Fruit fly (Drosophila melanogaster): ENCODE results near the gene CG42816.
A peak's percentile ranks its signal among the peaks of the same experiment; 100 is the strongest.

CG42816 gene

dm6 chr3L:17802107-17802506 lies 4.7 kb upstream of the CG42816 start, which contains the start of gene NUCB1 (continued):
- TF ChIP-seq BEAF-32 (GFP tag; optimal IDR thresholded peaks at IDR 0.05) = peak; percentile 45
- peak; percentile 70 for TF ChIP-seq CG2120 (GFP tag; optimal IDR thresholded peaks at IDR 0.05)
- TF ChIP-seq vnd (GFP tag; IDR thresholded peaks at IDR 0.05; ENCODE audit: partially characterized antibody) = no peak
- TF ChIP-seq Spps (tag; optimal IDR thresholded peaks at IDR 0.05) = peak; percentile 21
- TF ChIP-seq lab (GFP tag; optimal IDR thresholded peaks at IDR 0.05) = no peak
- peak; percentile 79 for TF ChIP-seq CG17186 (GFP tag; optimal IDR thresholded peaks at IDR 0.05)
- no peak for TF ChIP-seq Neu2 (GFP tag; optimal IDR thresholded peaks at IDR 0.05; ENCODE audit: borderline replicate concordance)
- peak; percentile 56 for TF ChIP-seq CG2116 (GFP tag; optimal IDR thresholded peaks at IDR 0.05)
- TF ChIP-seq CG3065 (GFP tag; optimal IDR thresholded peaks at IDR 0.05) = peak; percentile 18
- peak; percentile 47 for TF ChIP-seq CoRest (tag; optimal IDR thresholded peaks at IDR 0.05)
- no peak for TF ChIP-seq CG13296 (GFP tag; optimal IDR thresholded peaks at IDR 0.05)
- peak; percentile 68 for TF ChIP-seq Rfx (GFP tag; IDR thresholded peaks at IDR 0.05)
- TF ChIP-seq CG17568 (GFP tag; optimal IDR thresholded peaks at IDR 0.05) = no peak
- peak; percentile 80 for TF ChIP-seq CG3847 (GFP tag; IDR thresholded peaks at IDR 0.05)
- TF ChIP-seq CG8944 (GFP tag; optimal IDR thresholded peaks at IDR 0.05) = peak; percentile 33
- TF ChIP-seq CG8089 (GFP tag; optimal IDR thresholded peaks at IDR 0.05) = peak; percentile 7
- peak; percentile 20 for TF ChIP-seq CG1602 (GFP tag; optimal IDR thresholded peaks at IDR 0.05)
- TF ChIP-seq CG13287 (GFP tag; IDR thresholded peaks at IDR 0.05; ENCODE audit: partially characterized antibody) = peak; percentile 56; the same call in 1 of the 2 replicates
- peak; percentile 69 for TF ChIP-seq Jarid2 (GFP tag; optimal IDR thresholded peaks at IDR 0.05)
- peak; percentile 79 for TF ChIP-seq sens (GFP tag)
- peak; percentile 95 for TF ChIP-seq CG10267 (tag; optimal IDR thresholded peaks at IDR 0.05)
- TF ChIP-seq zen (tag; optimal IDR thresholded peaks at IDR 0.05) = peak; percentile 46
- TF ChIP-seq D19A (tag; optimal IDR thresholded peaks at IDR 0.05) = no peak
- TF ChIP-seq Sin3A (optimal IDR thresholded peaks at IDR 0.05) = peak; percentile 11
- TF ChIP-seq sob (GFP tag; IDR thresholded peaks at IDR 0.05) = peak; percentile 68
- 0 out of 2 replicates have a peak, but pooled peaks have one; percentile 2 for TF ChIP-seq Scr (GFP tag; IDR thresholded peaks at IDR 0.05; ENCODE audit: partially characterized antibody)
- TF ChIP-seq crp (GFP tag; optimal IDR thresholded peaks at IDR 0.05) = peak in 1 of 2 experiments; percentile 87
- no peak for TF ChIP-seq CG17385 (GFP tag; optimal IDR thresholded peaks at IDR 0.05)
- TF ChIP-seq Abd-B (GFP tag; optimal IDR thresholded peaks at IDR 0.05) = peak; percentile 62
- TF ChIP-seq CG16863 (GFP tag; optimal IDR thresholded peaks at IDR 0.05) = peak; percentile 11
- peak; percentile 54 for TF ChIP-seq dm (GFP tag; optimal IDR thresholded peaks at IDR 0.05)
- no peak for TF ChIP-seq CG8388 (GFP tag; optimal IDR thresholded peaks at IDR 0.05)
- no peak for TF ChIP-seq Dek (tag; optimal IDR thresholded peaks at IDR 0.05)
- no peak for TF ChIP-seq CG10321 (GFP tag; IDR thresholded peaks at IDR 0.05)
- peak; percentile 98 for TF ChIP-seq pzg (GFP tag; optimal IDR thresholded peaks at IDR 0.05)
- peak in 1 of 2 experiments; percentile 22 for TF ChIP-seq Hr51 (GFP tag; optimal IDR thresholded peaks at IDR 0.05)
- no peak for TF ChIP-seq hkb (optimal IDR thresholded peaks at IDR 0.05)
- TF ChIP-seq hkb (GFP tag; IDR thresholded peaks at IDR 0.05) = peak; percentile 36; the same call in 1 of the 2 replicates
- peak; percentile 93 for TF ChIP-seq MESR4 (GFP tag; optimal IDR thresholded peaks at IDR 0.05)
- TF ChIP-seq Doc2 (GFP tag; IDR thresholded peaks at IDR 0.05) = no peak
- TF ChIP-seq bcd (GFP tag; optimal IDR thresholded peaks at IDR 0.05) = peak; percentile 40
- TF ChIP-seq CG16813 (GFP tag; IDR thresholded peaks at IDR 0.05; ENCODE audit: partially characterized antibody) = 0 out of 3 replicates have a peak, but pooled peaks have one; percentile 4
- TF ChIP-seq HmgZ (tag; optimal IDR thresholded peaks at IDR 0.05) = peak; percentile 83
- peak; percentile 23 for TF ChIP-seq pfk (GFP tag; optimal IDR thresholded peaks at IDR 0.05)
- TF ChIP-seq dimm (GFP tag; IDR thresholded peaks at IDR 0.05) = no peak
- TF ChIP-seq zfh2 (GFP tag; optimal IDR thresholded peaks at IDR 0.05) = peak; percentile 49
- peak; percentile 0 for TF ChIP-seq CG15696 (tag; optimal IDR thresholded peaks at IDR 0.05)
- TF ChIP-seq phol (tag; optimal IDR thresholded peaks at IDR 0.05) = peak; percentile 48
- no peak for TF ChIP-seq sd (tag; optimal IDR thresholded peaks at IDR 0.05)

Measured in whole organism, embryonic.